Fruit fly (Drosophila melanogaster) whole organism, embryonic: ENCODE measurements around the gene CG4467.

Experiments used
- B-H2 ChIP-seq: fragments of 200-800 bp; sonication (Bioruptor generic); optimal IDR thresholded peaks from 2 replicates; lab custom pipeline; 2018; ENCODE audit warnings: missing biosample characterization, mild to moderate bottlenecking, missing genetic modification characterization
- BEAF-32 ChIP-seq: fragments of 200-800 bp; sonication (Bioruptor generic); optimal IDR thresholded peaks from 3 replicates; lab custom pipeline; 2017; ENCODE audit warnings: missing biosample characterization, missing genetic modification characterization, mild to moderate bottlenecking, moderate library complexity, missing genetic modification reagents
- CG10565 ChIP-seq: fragments of 200-800 bp; sonication (Bioruptor generic); optimal IDR thresholded peaks from 3 replicates; lab custom pipeline; 2016; ENCODE audit warnings: missing biosample characterization, mild to moderate bottlenecking, missing genetic modification characterization
- CG11085 ChIP-seq: fragments of 200-800 bp; sonication (Bioruptor generic); IDR thresholded peaks from 2 replicates; pipeline ENCODE4 v1.3.6; 2022; ENCODE audit warnings: missing biosample characterization, missing genetic modification characterization
- CG11696 ChIP-seq: fragments of 200-800 bp; sonication (Bioruptor generic); IDR thresholded peaks from 2 replicates; pipeline ENCODE4 v1.3.6; 2022; ENCODE audit warnings: missing biosample characterization, missing genetic modification characterization
- CG13287 ChIP-seq: fragments of 200-800 bp; sonication (Bioruptor generic); IDR thresholded peaks from 2 replicates; pipeline ENCODE4 v1.3.6; 2022; ENCODE audit warnings: missing biosample characterization, missing genetic modification characterization; ENCODE audit not compliant: partially characterized antibody
- CG1529 ChIP-seq: fragments of 200-800 bp; sonication (Bioruptor generic); optimal IDR thresholded peaks from 3 replicates; lab custom pipeline; 2018; ENCODE audit warnings: missing biosample characterization, missing genetic modification characterization
- CG15514 ChIP-seq: fragments of 200-800 bp; sonication (Bioruptor generic); optimal IDR thresholded peaks from 3 replicates; lab custom pipeline; 2017; ENCODE audit warnings: missing biosample characterization, missing genetic modification characterization, mild to moderate bottlenecking, moderate library complexity, missing genetic modification reagents
- CG1603 ChIP-seq: fragments of 200-800 bp; sonication (Bioruptor generic); optimal IDR thresholded peaks from 2 replicates; lab custom pipeline; 2019; ENCODE audit warnings: missing biosample characterization, mild to moderate bottlenecking, missing genetic modification characterization, moderate library complexity
- CG18764 ChIP-seq: fragments of 200-800 bp; sonication (Bioruptor generic); optimal IDR thresholded peaks from 3 replicates; lab custom pipeline; 2016; ENCODE audit warnings: missing biosample characterization, missing genetic modification characterization
- CG2678 ChIP-seq: fragments of 200-800 bp; sonication (Bioruptor generic); optimal IDR thresholded peaks from 3 replicates; lab custom pipeline; 2019; ENCODE audit warnings: missing biosample characterization, mild to moderate bottlenecking, missing genetic modification characterization, moderate library complexity
- CG4707 ChIP-seq: fragments of 200-800 bp; sonication (Bioruptor generic); optimal IDR thresholded peaks from 2 replicates; lab custom pipeline; 2018; ENCODE audit warnings: missing biosample characterization, mild to moderate bottlenecking, missing genetic modification characterization, moderate library complexity
- CG6683 ChIP-seq: fragments of 200-800 bp; sonication (Bioruptor generic); optimal IDR thresholded peaks from 2 replicates; lab custom pipeline; 2017; ENCODE audit warnings: missing biosample characterization, mild to moderate bottlenecking, missing genetic modification characterization, missing genetic modification reagents
- CG7271 ChIP-seq: fragments of 200-800 bp; sonication (Bioruptor generic); optimal IDR thresholded peaks from 2 replicates; lab custom pipeline; 2018; ENCODE audit warnings: missing biosample characterization, mild to moderate bottlenecking, missing genetic modification characterization, moderate library complexity
- CG7987 ChIP-seq: fragments of 200-800 bp; sonication (Bioruptor generic); optimal IDR thresholded peaks from 2 replicates; lab custom pipeline; 2018; ENCODE audit warnings: missing biosample characterization, mild to moderate bottlenecking, missing genetic modification characterization, moderate library complexity
- CG8290 ChIP-seq, 3 experiments: fragments of 200-800 bp; sonication (Bioruptor generic); optimal IDR thresholded peaks; 2 replicates each; lab custom pipeline; 2016 to 2019; ENCODE audit warnings: missing biosample characterization in 3 of 3, missing genetic modification characterization in 3 of 3, mild to moderate bottlenecking in 2 of 3, moderate library complexity in 1 of 3
- CkIIα-i1 ChIP-seq: fragments of 200-800 bp; sonication (Bioruptor generic); IDR thresholded peaks from 2 replicates; pipeline ENCODE4 v1.3.6; 2022; ENCODE audit warnings: missing biosample characterization, missing genetic modification characterization
- Dad ChIP-seq: fragments of 200-800 bp; sonication (Bioruptor generic); optimal IDR thresholded peaks from 3 replicates; lab custom pipeline; 2016; ENCODE audit warnings: missing biosample characterization, missing genetic modification characterization
- E2f2 ChIP-seq: fragments of 200-800 bp; sonication (Bioruptor generic); IDR thresholded peaks from 2 replicates; pipeline ENCODE4 v1.3.6; 2022; ENCODE audit warnings: missing biosample characterization, missing genetic modification characterization
- Elba2 ChIP-seq: fragments of 200-800 bp; sonication (Bioruptor generic); optimal IDR thresholded peaks from 3 replicates; lab custom pipeline; 2016; ENCODE audit warnings: missing biosample characterization, missing genetic modification characterization
- H15 ChIP-seq: fragments of 200-800 bp; sonication (Bioruptor generic); IDR thresholded peaks from 3 replicates; pipeline ENCODE4 v1.3.6; 2022; ENCODE audit warnings: missing biosample characterization, missing genetic modification characterization
- HLH3B ChIP-seq: fragments of 200-800 bp; sonication (Bioruptor generic); IDR thresholded peaks from 2 replicates; pipeline ENCODE4 v1.3.6; 2022; ENCODE audit warnings: missing biosample characterization, missing genetic modification characterization
- HmgZ ChIP-seq: fragments of 200-800 bp; sonication (Bioruptor generic); optimal IDR thresholded peaks from 2 replicates; lab custom pipeline; 2018; ENCODE audit warnings: missing biosample characterization, mild to moderate bottlenecking, missing genetic modification characterization
- Hmr ChIP-seq: fragments of 200-800 bp; sonication (Bioruptor generic); optimal IDR thresholded peaks from 3 replicates; lab custom pipeline; 2017; ENCODE audit warnings: mild to moderate bottlenecking, missing biosample characterization, missing genetic modification reagents, missing genetic modification characterization
- MESR4 ChIP-seq: fragments of 200-800 bp; sonication (Bioruptor generic); optimal IDR thresholded peaks from 2 replicates; lab custom pipeline; 2018; ENCODE audit warnings: missing biosample characterization, mild to moderate bottlenecking, missing genetic modification characterization, moderate library complexity
- Mad ChIP-seq: fragments of 200-800 bp; sonication (Bioruptor generic); optimal IDR thresholded peaks from 2 replicates; lab custom pipeline; 2016; ENCODE audit warnings: missing biosample characterization, missing genetic modification characterization
- Nf-YB ChIP-seq: fragments of 200-800 bp; sonication (Bioruptor generic); optimal IDR thresholded peaks from 3 replicates; lab custom pipeline; 2019; ENCODE audit warnings: missing biosample characterization, mild to moderate bottlenecking, missing genetic modification characterization, moderate library complexity
- Optix ChIP-seq: fragments of 200-800 bp; sonication (Bioruptor generic); IDR thresholded peaks from 3 replicates; pipeline ENCODE4 v1.3.6; 2022; ENCODE audit warnings: missing biosample characterization, missing genetic modification characterization
- Poxn ChIP-seq: fragments of 200-800 bp; sonication (Bioruptor generic); IDR thresholded peaks from 2 replicates; pipeline ENCODE4 v1.3.6; 2022; ENCODE audit warnings: missing biosample characterization, missing genetic modification characterization
- Scr ChIP-seq: fragments of 200-800 bp; sonication (Bioruptor generic); IDR thresholded peaks from 2 replicates; pipeline ENCODE4 v1.3.6; 2022; ENCODE audit warnings: missing biosample characterization, missing genetic modification characterization; ENCODE audit not compliant: partially characterized antibody
- Sin3A ChIP-seq: fragments of >200 bp; optimal IDR thresholded peaks from 2 replicates; lab custom pipeline; 2018
- Trl ChIP-seq, 3 experiments: fragments of >200 bp in 2 of 3; fragments of 200-800 bp in 1 of 3; sonication (Bioruptor generic) in 1 of 3; optimal IDR thresholded peaks; 2 replicates in 1 of 3; 3 replicates in 2 of 3; lab custom pipeline; 2016 to 2017; ENCODE audit warnings: missing biosample characterization in 1 of 3, missing genetic modification characterization in 1 of 3
- Vsx1 ChIP-seq: fragments of 200-800 bp; sonication (Bioruptor generic); optimal IDR thresholded peaks from 2 replicates; lab custom pipeline; 2017; ENCODE audit warnings: missing biosample characterization, mild to moderate bottlenecking, missing genetic modification characterization, missing genetic modification reagents
- Xbp1 ChIP-seq: fragments of 200-800 bp; sonication (Bioruptor generic); optimal IDR thresholded peaks from 3 replicates; lab custom pipeline; 2016; ENCODE audit warnings: missing biosample characterization, mild to moderate bottlenecking, missing genetic modification characterization
- bbx ChIP-seq: fragments of 200-800 bp; sonication (Bioruptor generic); IDR thresholded peaks from 2 replicates; pipeline ENCODE4 v1.3.6; 2022; ENCODE audit warnings: missing biosample characterization, missing genetic modification characterization; ENCODE audit not compliant: partially characterized antibody
- caup ChIP-seq: fragments of 200-800 bp; sonication (Bioruptor generic); optimal IDR thresholded peaks from 3 replicates; lab custom pipeline; 2017; ENCODE audit warnings: missing biosample characterization, mild to moderate bottlenecking, missing genetic modification characterization, moderate library complexity; ENCODE audit not compliant: severe bottlenecking
- chn ChIP-seq: fragments of 200-800 bp; sonication (Bioruptor generic); optimal IDR thresholded peaks from 2 replicates; lab custom pipeline; 2016; ENCODE audit warnings: missing biosample characterization, missing genetic modification characterization
- dmrt99B ChIP-seq: fragments of 200-800 bp; sonication (Bioruptor generic); optimal IDR thresholded peaks from 2 replicates; lab custom pipeline; 2018; ENCODE audit warnings: missing biosample characterization, mild to moderate bottlenecking, missing genetic modification characterization, moderate library complexity
- dysf ChIP-seq: fragments of 200-800 bp; sonication (Bioruptor generic); IDR thresholded peaks from 3 replicates; pipeline ENCODE4 v1.3.6; 2022; ENCODE audit warnings: missing biosample characterization, missing genetic modification characterization
- en ChIP-seq: fragments of 200-800 bp; sonication (Bioruptor generic); optimal IDR thresholded peaks from 2 replicates; lab custom pipeline; 2016; ENCODE audit warnings: missing biosample characterization, missing genetic modification characterization
- her ChIP-seq: fragments of 200-800 bp; sonication (Bioruptor generic); optimal IDR thresholded peaks from 2 replicates; lab custom pipeline; 2016; ENCODE audit warnings: missing biosample characterization, missing genetic modification characterization
- mld ChIP-seq: fragments of 200-800 bp; sonication (Bioruptor generic); IDR thresholded peaks from 3 replicates; pipeline ENCODE4 v1.3.6; 2022; ENCODE audit warnings: missing biosample characterization, missing genetic modification characterization; ENCODE audit not compliant: partially characterized antibody
- odd ChIP-seq: fragments of 200-800 bp; sonication (Bioruptor generic); optimal IDR thresholded peaks from 2 replicates; lab custom pipeline; 2017; ENCODE audit warnings: missing biosample characterization, mild to moderate bottlenecking, missing genetic modification characterization
- rib ChIP-seq: fragments of 200-800 bp; sonication (Bioruptor generic); IDR thresholded peaks from 2 replicates; pipeline ENCODE4 v1.3.6; 2022; ENCODE audit warnings: missing biosample characterization, missing genetic modification characterization
- tap ChIP-seq: fragments of 200-800 bp; optimal IDR thresholded peaks from 3 replicates; lab custom pipeline; 2019; ENCODE audit warnings: missing biosample characterization, mild to moderate bottlenecking, missing genetic modification characterization, moderate library complexity
- trh ChIP-seq: fragments of 200-800 bp; sonication (Bioruptor generic); optimal IDR thresholded peaks from 2 replicates; lab custom pipeline; 2016; ENCODE audit warnings: missing biosample characterization, missing genetic modification characterization
- twi ChIP-seq: fragments of 200-800 bp; optimal IDR thresholded peaks from 2 replicates; lab custom pipeline; 2019; ENCODE audit warnings: missing biosample characterization, mild to moderate bottlenecking, missing genetic modification characterization, moderate library complexity
- unpg ChIP-seq: fragments of 200-800 bp; sonication (Bioruptor generic); optimal IDR thresholded peaks from 3 replicates; lab custom pipeline; 2018; ENCODE audit warnings: missing biosample characterization, mild to moderate bottlenecking, missing genetic modification characterization, moderate library complexity
- vnd ChIP-seq: fragments of 200-800 bp; sonication (Bioruptor generic); IDR thresholded peaks from 3 replicates; pipeline ENCODE4 v1.3.6; 2022; ENCODE audit warnings: missing biosample characterization, missing genetic modification characterization; ENCODE audit not compliant: partially characterized antibody
- zen2 ChIP-seq: fragments of 200-800 bp; sonication (Bioruptor generic); IDR thresholded peaks from 3 replicates; pipeline ENCODE4 v1.3.6; 2022; ENCODE audit warnings: missing biosample characterization, missing genetic modification characterization; ENCODE audit not compliant: partially characterized antibody

The CG4467 gene

dm6 chr3R:23179336-23179735 lies 69.4 kb downstream of the CG4467 start (continued):
- TF ChIP-seq trh (no peak), CG18764 (GFP tag; lab: Kevin White, UChicago) (no peak), H15 (GFP tag; lab: Robert Waterston, UW) (no peak), CG15514 (GFP tag; lab: Kevin White, UChicago) (peak; percentile 25), Nf-YB (GFP tag; lab: Kevin White, UChicago) (no peak), Sin3A (no peak), B-H2 (GFP tag; lab: Kevin White, UChicago) (no peak), zen2 (GFP tag; lab: Robert Waterston, UW) (no peak), CG7271 (tag; lab: Kevin White, UChicago) (no peak), CkIIα-i1 (GFP tag; lab: Robert Waterston, UW) (no peak), CG6683 (no peak), Poxn (no peak), Elba2 (GFP tag; lab: Kevin White, UChicago) (no peak), CG4707 (GFP tag; lab: Kevin White, UChicago) (no peak), odd (GFP tag; lab: Kevin White, UChicago) (no peak), Mad (GFP tag; lab: Kevin White, UChicago) (no peak), CG2678 (tag; lab: Kevin White, UChicago) (peak; percentile 33), Xbp1 (GFP tag; lab: Kevin White, UChicago) (no peak), E2f2 (GFP tag; lab: Robert Waterston, UW) (no peak), CG1529 (GFP tag; lab: Kevin White, UChicago) (no peak), Dad (GFP tag; lab: Kevin White, UChicago) (no peak), CG11085 (no peak), CG8290 (GFP tag; optimal IDR thresholded peaks at IDR 0.05; lab: Kevin White, UChicago) (no peak), CG8290 (tag; optimal IDR thresholded peaks at IDR 0.05; lab: Kevin White, UChicago) (peak in 1 of 2 experiments; percentile 28), HLH3B (GFP tag; lab: Robert Waterston, UW) (no peak), en (GFP tag; lab: Kevin White, UChicago) (no peak), CG11696 (GFP tag; lab: Robert Waterston, UW) (no peak), dmrt99B (no peak), her (GFP tag; lab: Kevin White, UChicago) (no peak), vnd (no peak), Trl (optimal IDR thresholded peaks at IDR 0.05; lab: Kevin White, UChicago) (no peak), Trl (GFP tag; optimal IDR thresholded peaks at IDR 0.05; lab: Kevin White, UChicago) (no peak), Vsx1 (GFP tag; lab: Kevin White, UChicago) (no peak), Hmr (GFP tag; lab: Kevin White, UChicago) (peak; percentile 47), HmgZ (tag; lab: Kevin White, UChicago) (no peak), MESR4 (GFP tag; lab: Kevin White, UChicago) (no peak), caup (GFP tag; lab: Kevin White, UChicago) (peak; percentile 21), chn (no peak), CG1603 (tag; lab: Kevin White, UChicago) (no peak), tap (tag; lab: Kevin White, UChicago) (no peak), Scr (no peak), bbx (no peak), BEAF-32 (no peak), CG10565 (GFP tag; lab: Kevin White, UChicago) (no peak), CG7987 (GFP tag; lab: Kevin White, UChicago) (no peak), dysf (GFP tag; lab: Robert Waterston, UW) (no peak; the same call in 2 of the 3 replicates), twi (tag; lab: Kevin White, UChicago) (no peak), mld (GFP tag; lab: Robert Waterston, UW) (no peak), CG13287 (no peak), unpg (GFP tag; lab: Kevin White, UChicago) (no peak), rib (GFP tag; lab: Robert Waterston, UW) (no peak), Optix (no peak)
